Worm (Caenorhabditis elegans) whole organism, young adult: Measurements from ENCODE around the gene ncx-6.

Experiments
- F39B2.1 ChIP-seq: fragments of 200-800 bp; sonication (Bioruptor generic); IDR thresholded peaks from 2 replicates; pipeline ENCODE4 v1.3.6; 2022; ENCODE audit warnings: missing genetic modification reagents, missing genetic modification characterization, missing compliant biosample characterization
- Y53G8AR.9 ChIP-seq: fragments of 200-800 bp; sonication (Bioruptor generic); conservative IDR thresholded peaks from 2 replicates; pipeline ENCODE4 v1.3.6; 2022; ENCODE audit warnings: missing genetic modification reagents, missing genetic modification characterization, missing compliant biosample characterization
- cebp-1 ChIP-seq, 2 experiments: fragments of 200-800 bp in 1 of 2; sonication (Bioruptor generic) in 1 of 2; sonication (generic microtip) in 1 of 2; IDR thresholded peaks in 1 of 2; optimal IDR thresholded peaks in 1 of 2; 2 replicates each; pipeline versions ENCODE4 v1.3.6 to Lab custom; 2017 to 2022; ENCODE audit warnings: missing compliant biosample characterization in 2 of 2, missing genetic modification characterization in 2 of 2, mild to moderate bottlenecking in 1 of 2, missing genetic modification reagents in 1 of 2, moderate library complexity in 1 of 2
- hlh-26 ChIP-seq: fragments of 200-800 bp; sonication (Bioruptor generic); conservative IDR thresholded peaks from 2 replicates; pipeline ENCODE4 v1.3.6; 2022; ENCODE audit warnings: missing genetic modification reagents, missing genetic modification characterization, missing compliant biosample characterization
- lin-35 ChIP-seq, 3 experiments: fragments of 150-350 bp in 2 of 3; sonication (generic microtip) in 1 of 3; optimal IDR thresholded peaks; 2 replicates each; lab custom pipeline; 2014 to 2018; ENCODE audit warnings: missing biosample characterization in 3 of 3, missing genetic modification characterization in 3 of 3, missing genetic modification reagents in 3 of 3
- nhr-120 ChIP-seq: fragments of 200-800 bp; sonication (Bioruptor generic); IDR thresholded peaks from 2 replicates; pipeline ENCODE4 v1.3.6; 2022; ENCODE audit warnings: missing genetic modification characterization, missing compliant biosample characterization
- pha-4 ChIP-seq: fragments of 150-350 bp; sonication (generic microtip); optimal IDR thresholded peaks from 2 replicates; lab custom pipeline; 2014; ENCODE audit warnings: missing biosample characterization, missing genetic modification reagents, missing genetic modification characterization
- sea-2 ChIP-seq: fragments of 200-800 bp; sonication (Bioruptor generic); IDR thresholded peaks from 2 replicates; pipeline ENCODE4 v1.3.6; 2022; ENCODE audit warnings: missing genetic modification characterization, missing compliant biosample characterization
- snpc-3.4 ChIP-seq: sonication (generic microtip); optimal IDR thresholded peaks from 2 replicates; lab custom pipeline; 2017; ENCODE audit warnings: missing genetic modification characterization, mild to moderate bottlenecking, missing compliant biosample characterization, antibody characterized with exemption, moderate library complexity, missing genotype, missing genetic modification reagents
- snpc-4 ChIP-seq, 5 experiments: fragments of 150-350 bp in 1 of 5; sonication (generic microtip) in 4 of 5; optimal IDR thresholded peaks; 2 replicates each; lab custom pipeline; 2014 to 2018; ENCODE audit warnings: missing genetic modification characterization in 5 of 5, missing biosample characterization in 3 of 5, antibody characterized with exemption in 2 of 5, mild to moderate bottlenecking in 2 of 5, missing compliant biosample characterization in 2 of 5, missing genotype in 2 of 5, moderate library complexity in 2 of 5, missing genetic modification reagents in 1 of 5

ce11 chrIII:9713182-9713581 is 567 bp downstream of the ncx-6 start:
- TF ChIP-seq cebp-1 (GFP tag; IDR thresholded peaks at IDR 0.05; lab: Robert Waterston, UW) (no peak), cebp-1 (tag; optimal IDR thresholded peaks at IDR 0.05; lab: Kevin White, UChicago) (no peak), snpc-4 (GFP tag; optimal IDR thresholded peaks at IDR 0.05; lab: Kevin White, UChicago) (no peak), snpc-4 (tag; optimal IDR thresholded peaks at IDR 0.05; lab: Kevin White, UChicago) (no peak), hlh-26 (GFP tag; lab: Robert Waterston, UW) (no peak), snpc-3.4 (tag; lab: Kevin White, UChicago) (no peak), F39B2.1 (GFP tag; lab: Robert Waterston, UW) (no peak), lin-35 (GFP tag; optimal IDR thresholded peaks at IDR 0.05; lab: Kevin White, UChicago) (no peak), nhr-120 (no peak), Y53G8AR.9 (GFP tag; lab: Robert Waterston, UW) (no peak), pha-4 (tag; lab: Kevin White, UChicago) (no peak), sea-2 (no peak)
